Worm (Caenorhabditis elegans): Measurements from ENCODE around the gene F16B4.5.

ce11 chrV:1600561-1601088 is 12.4 kb downstream of the F16B4.5 start, which contains the start of gene F16B4.2:
- no peak for TF ChIP-seq ceh-82 (tag; optimal IDR thresholded peaks at IDR 0.05)
- no peak for TF ChIP-seq nhr-237 (tag; optimal IDR thresholded peaks at IDR 0.05)
- no peak for TF ChIP-seq unc-62 (GFP tag; optimal IDR thresholded peaks at IDR 0.05)
- no peak for TF ChIP-seq ztf-11 (tag; optimal IDR thresholded peaks at IDR 0.05)
- no peak for TF ChIP-seq R02D3.7 (tag; optimal IDR thresholded peaks at IDR 0.05)
- no peak for TF ChIP-seq snpc-4 (tag; optimal IDR thresholded peaks at IDR 0.05)
- TF ChIP-seq nhr-67 (tag; optimal IDR thresholded peaks at IDR 0.05) = no peak
- TF ChIP-seq skn-1 (tag; optimal IDR thresholded peaks at IDR 0.05) = no peak

Measured in whole organism, L3 larva.